Worm (Caenorhabditis elegans) whole organism, L2 larva: ENCODE measurements around the gene B0024.3.

ENCODE experiments used
- C34F6.9 ChIP-seq: fragments of 150-350 bp; optimal IDR thresholded peaks from 2 replicates; lab custom pipeline; 2014; ENCODE audit warnings: missing biosample characterization, missing genetic modification characterization
- F13H6.1 ChIP-seq: sonication (generic microtip); optimal IDR thresholded peaks from 2 replicates; lab custom pipeline; 2016; ENCODE audit warnings: missing genetic modification characterization, missing compliant biosample characterization
- R02D3.7 ChIP-seq: fragments of 150-350 bp; optimal IDR thresholded peaks from 2 replicates; lab custom pipeline; 2014; ENCODE audit warnings: missing biosample characterization, missing genetic modification characterization
- Y55F3AM.14 ChIP-seq: fragments of 200-800 bp; sonication (Bioruptor generic); optimal IDR thresholded peaks from 2 replicates; lab custom pipeline; 2018; ENCODE audit warnings: mild to moderate bottlenecking, missing genetic modification characterization, missing compliant biosample characterization
- ZK546.5 ChIP-seq: sonication (generic microtip); optimal IDR thresholded peaks from 2 replicates; lab custom pipeline; 2017; ENCODE audit warnings: missing biosample characterization, missing genetic modification characterization
- alr-1 ChIP-seq: fragments of 150-350 bp; optimal IDR thresholded peaks from 2 replicates; lab custom pipeline; 2014; ENCODE audit warnings: missing biosample characterization, missing genetic modification characterization
- aly-2 ChIP-seq: fragments of 150-350 bp; optimal IDR thresholded peaks from 2 replicates; lab custom pipeline; 2014; ENCODE audit warnings: missing biosample characterization, missing genetic modification characterization
- ama-1 ChIP-seq: fragments of 150-350 bp; optimal IDR thresholded peaks from 2 replicates; lab custom pipeline; 2018; ENCODE audit warnings: inconsistent platforms
- ceh-16 ChIP-seq: fragments of 150-350 bp; optimal IDR thresholded peaks from 2 replicates; lab custom pipeline; 2014; ENCODE audit warnings: missing biosample characterization, missing genetic modification characterization
- crh-2 ChIP-seq: sonication (generic microtip); optimal IDR thresholded peaks from 2 replicates; lab custom pipeline; 2017; ENCODE audit warnings: missing biosample characterization, missing genetic modification characterization
- dmd-4 ChIP-seq: sonication (generic microtip); optimal IDR thresholded peaks from 2 replicates; lab custom pipeline; 2017; ENCODE audit warnings: missing biosample characterization, missing genetic modification characterization
- egl-27 ChIP-seq: sonication (generic microtip); optimal IDR thresholded peaks from 3 replicates; lab custom pipeline; 2017; ENCODE audit warnings: missing biosample characterization, missing genetic modification reagents, missing genetic modification characterization
- elt-1 ChIP-seq: fragments of 150-350 bp; optimal IDR thresholded peaks from 2 replicates; lab custom pipeline; 2014; ENCODE audit warnings: missing biosample characterization, missing genetic modification characterization
- elt-3 ChIP-seq: sonication (generic microtip); optimal IDR thresholded peaks from 2 replicates; lab custom pipeline; 2017; ENCODE audit warnings: missing biosample characterization, missing genetic modification characterization
- fos-1 ChIP-seq: fragments of 150-350 bp; optimal IDR thresholded peaks from 2 replicates; lab custom pipeline; 2014; ENCODE audit warnings: missing biosample characterization, missing genetic modification characterization
- lin-11 ChIP-seq: fragments of 150-350 bp; sonication (generic microtip); optimal IDR thresholded peaks from 2 replicates; lab custom pipeline; 2014; ENCODE audit warnings: missing biosample characterization, missing genetic modification characterization, inconsistent platforms, mixed read lengths
- lsy-2 ChIP-seq, 2 experiments: fragments of 150-350 bp in 1 of 2; sonication (generic microtip) in 1 of 2; optimal IDR thresholded peaks; 2 replicates each; lab custom pipeline; 2014 to 2017; ENCODE audit warnings: missing biosample characterization in 2 of 2, missing genetic modification characterization in 2 of 2
- mab-5 ChIP-seq: fragments of 150-350 bp; optimal IDR thresholded peaks from 2 replicates; lab custom pipeline; 2014; ENCODE audit warnings: missing biosample characterization, missing genetic modification characterization
- mbf-1 ChIP-seq: sonication (generic microtip); optimal IDR thresholded peaks from 2 replicates; lab custom pipeline; 2017; ENCODE audit warnings: missing biosample characterization, missing genetic modification characterization
- mdl-1 ChIP-seq, 2 experiments: fragments of 150-350 bp in 1 of 2; sonication (generic microtip) in 1 of 2; optimal IDR thresholded peaks; 2 replicates each; lab custom pipeline; 2017; ENCODE audit warnings: missing biosample characterization in 2 of 2, missing genetic modification characterization in 2 of 2
- nhr-10 ChIP-seq: sonication (generic microtip); optimal IDR thresholded peaks from 2 replicates; lab custom pipeline; 2017; ENCODE audit warnings: missing biosample characterization, missing genetic modification characterization
- nhr-11 ChIP-seq: fragments of 150-350 bp; optimal IDR thresholded peaks from 2 replicates; lab custom pipeline; 2014; ENCODE audit warnings: missing biosample characterization, missing genetic modification characterization
- nhr-129 ChIP-seq: fragments of 150-350 bp; optimal IDR thresholded peaks from 2 replicates; lab custom pipeline; 2014; ENCODE audit warnings: missing biosample characterization, missing genetic modification characterization
- nhr-21 ChIP-seq: fragments of 150-350 bp; optimal IDR thresholded peaks from 2 replicates; lab custom pipeline; 2014; ENCODE audit warnings: missing biosample characterization, missing genetic modification characterization
- nhr-237 ChIP-seq: fragments of 150-350 bp; optimal IDR thresholded peaks from 2 replicates; lab custom pipeline; 2014; ENCODE audit warnings: missing biosample characterization, missing genetic modification characterization
- nhr-25 ChIP-seq: fragments of 150-350 bp; sonication (generic microtip); optimal IDR thresholded peaks from 3 replicates; lab custom pipeline; 2014; ENCODE audit warnings: missing biosample characterization, missing genetic modification characterization
- nhr-77 ChIP-seq: fragments of 150-350 bp; optimal IDR thresholded peaks from 2 replicates; lab custom pipeline; 2014; ENCODE audit warnings: missing biosample characterization, missing genetic modification characterization
- sem-4 ChIP-seq: fragments of 150-350 bp; optimal IDR thresholded peaks from 2 replicates; lab custom pipeline; 2014; ENCODE audit warnings: missing biosample characterization, missing genetic modification reagents, missing genetic modification characterization
- skn-1 ChIP-seq: sonication (generic microtip); optimal IDR thresholded peaks from 2 replicates; lab custom pipeline; 2017; ENCODE audit warnings: missing biosample characterization, missing genetic modification characterization
- sma-3 ChIP-seq: sonication (generic microtip); optimal IDR thresholded peaks from 2 replicates; lab custom pipeline; 2016; ENCODE audit warnings: missing genetic modification reagents, missing genetic modification characterization, missing compliant biosample characterization
- sma-9 ChIP-seq, 2 experiments: fragments of 150-350 bp in 1 of 2; sonication (generic microtip) in 1 of 2; optimal IDR thresholded peaks; 2 replicates each; lab custom pipeline; 2014 to 2016; ENCODE audit warnings: missing genetic modification characterization in 2 of 2, mild to moderate bottlenecking in 1 of 2, missing biosample characterization in 1 of 2, missing compliant biosample characterization in 1 of 2, missing genetic modification reagents in 1 of 2, moderate library complexity in 1 of 2
- snpc-4 ChIP-seq: fragments of 150-350 bp; optimal IDR thresholded peaks from 2 replicates; lab custom pipeline; 2014; ENCODE audit warnings: missing biosample characterization, missing genetic modification characterization
- unc-39 ChIP-seq: fragments of 150-350 bp; optimal IDR thresholded peaks from 2 replicates; lab custom pipeline; 2014; ENCODE audit warnings: missing biosample characterization, missing genetic modification characterization
- unc-62 ChIP-seq: fragments of 150-350 bp; optimal IDR thresholded peaks from 2 replicates; lab custom pipeline; 2014; ENCODE audit warnings: missing biosample characterization, missing genetic modification reagents, missing genetic modification characterization
- zag-1 ChIP-seq: fragments of 150-350 bp; optimal IDR thresholded peaks from 2 replicates; lab custom pipeline; 2014; ENCODE audit warnings: missing biosample characterization, missing genetic modification characterization

B0024.3 gene

DNA sequence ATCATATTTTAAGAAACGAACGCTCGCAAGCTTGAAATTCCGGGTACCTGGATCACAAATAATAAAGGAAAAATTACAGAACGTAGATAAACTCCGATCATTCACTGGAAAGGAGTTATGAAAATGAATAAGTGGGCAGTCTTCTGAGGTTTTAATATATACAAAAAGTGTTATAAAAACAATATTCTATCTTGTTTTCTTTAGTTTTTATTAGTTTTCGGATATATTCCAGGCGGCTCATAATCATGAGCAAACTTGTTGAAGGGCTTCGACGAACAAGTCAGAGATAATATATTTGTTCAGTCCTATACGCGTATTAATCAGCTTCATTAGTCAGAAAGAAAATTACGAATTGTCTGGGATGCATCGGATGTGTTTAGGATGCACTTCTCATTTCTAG, 26.6 kb downstream of the B0024.3 start, which contains the start of gene gcy-6:
Gene gcy-6, minus strand, starts transcription at position 101 of the 400 bp plus-strand sequence.
- TF ChIP-seq F13H6.1 (no peak), nhr-129 (tag; lab: Kevin White, UChicago) (no peak), sem-4 (tag; lab: Kevin White, UChicago) (no peak), ZK546.5 (tag; lab: Kevin White, UChicago) (no peak), mab-5 (tag; lab: Kevin White, UChicago) (no peak), dmd-4 (no peak), lin-11 (tag; lab: Kevin White, UChicago) (no peak), nhr-25 (tag; lab: Kevin White, UChicago) (no peak), mbf-1 (tag; lab: Kevin White, UChicago) (no peak), egl-27 (tag; lab: Kevin White, UChicago) (no peak), elt-3 (no peak), nhr-21 (no peak), unc-62 (no peak), nhr-237 (tag; lab: Kevin White, UChicago) (no peak), R02D3.7 (tag; lab: Kevin White, UChicago) (no peak), skn-1 (tag; lab: Kevin White, UChicago) (no peak), aly-2 (tag; lab: Kevin White, UChicago) (no peak), nhr-10 (no peak), elt-1 (tag; lab: Kevin White, UChicago) (no peak)

- TF ChIP-seq dmd-4 (no peak), lsy-2 (tag; optimal IDR thresholded peaks at IDR 0.05; lab: Kevin White, UChicago) (no peak), nhr-25 (tag; lab: Kevin White, UChicago) (no peak)
Measured at ce11 chrV:10314371-10314770, 27.0 kb downstream of the B0024.3 start, which contains the start of gene trx-2. Gene trx-2 (plus strand): TSS chrV:10314671.

- TF ChIP-seq unc-62 (no peak), dmd-4 (no peak), nhr-21 (no peak), Y55F3AM.14 (GFP tag; lab: Kevin White, UChicago) (no peak), sma-9 (GFP tag; optimal IDR thresholded peaks at IDR 0.05; lab: Kevin White, UChicago) (no peak), sma-9 (tag; optimal IDR thresholded peaks at IDR 0.05; lab: Kevin White, UChicago) (no peak), lin-11 (tag; lab: Kevin White, UChicago) (no peak), unc-39 (tag; lab: Kevin White, UChicago) (no peak), ceh-16 (no peak), mdl-1 (tag; optimal IDR thresholded peaks at IDR 0.05; lab: Kevin White, UChicago) (no peak)
Measured at ce11 chrV:10317294-10317693, 29.9 kb downstream of the B0024.3 start, which contains the start of gene asps-1. Gene asps-1 (minus strand): TSS chrV:10317394.

DNA sequence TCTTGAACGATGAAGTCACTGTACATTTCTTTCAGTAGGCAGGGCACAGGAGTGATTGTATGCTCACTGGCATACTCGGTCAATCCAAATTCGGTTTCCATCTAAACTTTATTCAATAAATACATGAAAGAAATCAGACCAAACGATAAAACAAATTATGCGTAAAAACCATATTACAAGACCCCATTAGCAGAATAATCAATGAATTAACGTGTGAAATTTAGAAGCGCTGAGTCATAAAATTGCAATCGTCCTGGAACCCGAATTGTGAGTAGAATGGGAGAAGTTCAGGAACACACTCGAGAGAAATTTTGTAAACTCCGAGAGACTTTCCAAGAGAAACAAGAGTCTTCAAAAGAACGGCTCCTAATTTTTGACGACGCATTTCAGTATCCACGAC, 32.1 kb downstream of the B0024.3 start, which contains the start of gene B0024.11:
Gene B0024.11, minus strand, starts transcription at position 101 of the 400 bp plus-strand sequence.
- TF ChIP-seq nhr-237 (tag; lab: Kevin White, UChicago) (no peak), aly-2 (tag; lab: Kevin White, UChicago) (no peak), Y55F3AM.14 (GFP tag; lab: Kevin White, UChicago) (no peak), ama-1 (lab: Kevin White, UChicago) (no peak), nhr-77 (no peak), nhr-11 (no peak), alr-1 (tag; lab: Kevin White, UChicago) (no peak), zag-1 (tag; lab: Kevin White, UChicago) (no peak)
- TF ChIP-seq, all 48 proteins: peak for 0

DNA sequence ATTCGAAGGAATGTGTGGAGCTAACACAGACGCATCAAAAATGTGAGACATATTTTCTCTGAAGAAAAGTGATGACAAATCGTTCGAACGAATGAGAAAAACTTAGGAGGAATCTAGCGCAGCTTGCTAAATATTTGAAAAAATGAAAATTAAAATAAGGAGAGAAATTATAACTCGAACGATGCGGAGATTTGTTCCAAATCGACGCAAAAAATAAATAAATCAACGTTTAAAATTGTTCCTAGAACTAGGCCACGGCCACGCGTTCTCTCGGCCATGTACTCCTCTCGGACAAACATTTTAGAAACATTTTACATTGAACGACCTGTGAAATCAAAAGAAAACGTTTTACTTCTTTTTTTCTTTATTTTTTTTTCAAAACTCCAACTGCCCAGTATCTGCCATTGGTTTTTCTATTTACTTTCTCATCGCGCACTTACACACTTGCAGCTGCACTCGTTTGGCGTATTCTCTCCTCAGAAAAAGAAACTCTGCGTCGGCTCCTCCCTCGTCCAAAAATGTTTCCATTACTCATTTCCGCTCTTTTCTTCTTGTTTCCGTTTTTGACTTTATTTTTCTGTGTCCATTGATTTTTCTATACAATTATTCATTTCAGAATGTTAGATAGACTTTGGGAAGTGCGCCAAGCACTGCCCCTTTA, 32.9 kb downstream of the B0024.3 start, which contains the start of the genes gna-1 and B0024.13:
Gene gna-1, minus strand, starts transcription at position 51 of the 661 bp plus-strand sequence.
Gene B0024.13, plus strand, starts transcription at position 611 of the 661 bp plus-strand sequence.
- TF ChIP-seq snpc-4 (peak; percentile 53), F13H6.1 (peak; percentile 52), nhr-10 (no peak), nhr-129 (tag; lab: Kevin White, UChicago) (peak; percentile 25), C34F6.9 (tag; lab: Kevin White, UChicago) (peak; percentile 69), sma-3 (GFP tag; lab: Kevin White, UChicago) (peak; percentile 76), sma-9 (GFP tag; optimal IDR thresholded peaks at IDR 0.05; lab: Kevin White, UChicago) (peak; percentile 86), sma-9 (tag; optimal IDR thresholded peaks at IDR 0.05; lab: Kevin White, UChicago) (no peak), fos-1 (tag; lab: Kevin White, UChicago) (peak; percentile 34), crh-2 (peak; percentile 66), mab-5 (tag; lab: Kevin White, UChicago) (no peak)
